Fruit fly (Drosophila melanogaster) whole organism, prepupa: ENCODE measurements around the gene Gk2.

Experiments used
- Blimp-1 ChIP-seq: fragments of 200-800 bp; sonication (Bioruptor generic); optimal IDR thresholded peaks from 3 replicates; lab custom pipeline; 2017; ENCODE audit warnings: missing biosample characterization, missing genetic modification characterization, mild to moderate bottlenecking, moderate library complexity, missing genetic modification reagents
- CG10631 ChIP-seq: fragments of 200-800 bp; sonication (Bioruptor generic); optimal IDR thresholded peaks from 2 replicates; lab custom pipeline; 2016; ENCODE audit warnings: missing biosample characterization, missing genetic modification characterization
- CG11294 ChIP-seq: fragments of 200-800 bp; sonication (Bioruptor generic); IDR thresholded peaks from 2 replicates; pipeline ENCODE4 v1.3.6; 2022; ENCODE audit warnings: missing biosample characterization, missing genetic modification characterization
- CG11902 ChIP-seq: fragments of 200-800 bp; sonication (Bioruptor generic); optimal IDR thresholded peaks from 3 replicates; lab custom pipeline; 2016; ENCODE audit warnings: missing biosample characterization, missing genetic modification characterization
- CG15336 ChIP-seq: fragments of 200-800 bp; sonication (Bioruptor generic); IDR thresholded peaks from 2 replicates; pipeline ENCODE4 v1.3.6; 2022; ENCODE audit warnings: missing biosample characterization, missing genetic modification characterization
- CG31627 ChIP-seq: fragments of 200-800 bp; sonication (Bioruptor generic); optimal IDR thresholded peaks from 3 replicates; lab custom pipeline; 2016; ENCODE audit warnings: missing biosample characterization, missing genetic modification characterization
- CG34406 ChIP-seq: fragments of 200-800 bp; sonication (Bioruptor generic); optimal IDR thresholded peaks from 3 replicates; lab custom pipeline; 2016; ENCODE audit warnings: missing biosample characterization, missing genetic modification characterization
- CG3919 ChIP-seq: fragments of 200-800 bp; sonication (Bioruptor generic); optimal IDR thresholded peaks from 3 replicates; lab custom pipeline; 2016; ENCODE audit warnings: missing biosample characterization, missing genetic modification characterization
- CG4318 ChIP-seq: fragments of 200-800 bp; sonication (Bioruptor generic); optimal IDR thresholded peaks from 3 replicates; lab custom pipeline; 2017; ENCODE audit warnings: missing biosample characterization, mild to moderate bottlenecking, missing genetic modification characterization
- CG6163 ChIP-seq: fragments of 200-800 bp; sonication (Bioruptor generic); IDR thresholded peaks from 3 replicates; pipeline ENCODE4 v1.3.6; 2022; ENCODE audit warnings: missing biosample characterization, missing genetic modification characterization
- CG6276 ChIP-seq: fragments of 200-800 bp; sonication (Bioruptor generic); optimal IDR thresholded peaks from 2 replicates; lab custom pipeline; 2017; ENCODE audit warnings: missing biosample characterization, mild to moderate bottlenecking, missing genetic modification characterization
- CG6792 ChIP-seq: fragments of 200-800 bp; sonication (Bioruptor generic); optimal IDR thresholded peaks from 3 replicates; lab custom pipeline; 2016; ENCODE audit warnings: missing biosample characterization, missing genetic modification characterization
- CG6808 ChIP-seq: fragments of 200-800 bp; sonication (Bioruptor generic); optimal IDR thresholded peaks from 3 replicates; lab custom pipeline; 2017; ENCODE audit warnings: missing biosample characterization, missing genetic modification characterization, mild to moderate bottlenecking, moderate library complexity, missing genetic modification reagents
- CG6854 ChIP-seq: fragments of 200-800 bp; sonication (Bioruptor generic); optimal IDR thresholded peaks from 2 replicates; lab custom pipeline; 2017; ENCODE audit warnings: missing biosample characterization, mild to moderate bottlenecking, missing genetic modification characterization
- CG8119 ChIP-seq: fragments of 200-800 bp; sonication (Bioruptor generic); IDR thresholded peaks from 3 replicates; pipeline ENCODE4 v1.3.6; 2022; ENCODE audit warnings: missing biosample characterization, missing genetic modification characterization
- Eip78C ChIP-seq: fragments of 200-800 bp; sonication (Bioruptor generic); peaks from one replicate; lab custom pipeline; 2016; ENCODE audit warnings: missing biosample characterization, missing genetic modification characterization
- Eip93F ChIP-seq: fragments of 200-800 bp; sonication (Bioruptor generic); optimal IDR thresholded peaks from 2 replicates; lab custom pipeline; 2016; ENCODE audit warnings: missing biosample characterization, mild to moderate bottlenecking, missing genetic modification characterization
- Ets21C ChIP-seq: fragments of 200-800 bp; sonication (Bioruptor generic); optimal IDR thresholded peaks from 3 replicates; lab custom pipeline; 2016; ENCODE audit warnings: missing biosample characterization, missing genetic modification characterization
- Ets96B ChIP-seq: fragments of 200-800 bp; optimal IDR thresholded peaks from 2 replicates; lab custom pipeline; 2019; ENCODE audit warnings: missing biosample characterization, mild to moderate bottlenecking, missing genetic modification characterization, moderate library complexity
- Gug ChIP-seq: fragments of 200-800 bp; sonication (Bioruptor generic); IDR thresholded peaks from 2 replicates; pipeline ENCODE4 v1.3.6; 2022; ENCODE audit warnings: missing biosample characterization, missing genetic modification characterization
- Hr38 ChIP-seq: sonication (Bioruptor generic); optimal IDR thresholded peaks from 2 replicates; lab custom pipeline; 2016; ENCODE audit warnings: missing biosample characterization, missing genetic modification characterization
- Hr4 ChIP-seq: fragments of 200-800 bp; sonication (Bioruptor generic); optimal IDR thresholded peaks from 3 replicates; lab custom pipeline; 2016; ENCODE audit warnings: missing biosample characterization, missing genetic modification characterization
- OdsH ChIP-seq: fragments of 200-800 bp; sonication (Bioruptor generic); optimal IDR thresholded peaks from 3 replicates; lab custom pipeline; 2016; ENCODE audit warnings: missing biosample characterization, missing genetic modification characterization
- Smox ChIP-seq: fragments of 200-800 bp; sonication (Bioruptor generic); optimal IDR thresholded peaks from 3 replicates; lab custom pipeline; 2016; ENCODE audit warnings: missing biosample characterization, missing genetic modification characterization
- Sox14 ChIP-seq: fragments of 200-800 bp; sonication (Bioruptor generic); optimal IDR thresholded peaks from 3 replicates; lab custom pipeline; 2016; ENCODE audit warnings: missing biosample characterization, missing genetic modification characterization
- Sox15 ChIP-seq: fragments of 200-800 bp; sonication (Bioruptor generic); optimal IDR thresholded peaks from 3 replicates; lab custom pipeline; 2016; ENCODE audit warnings: missing biosample characterization, missing genetic modification characterization
- acj6 ChIP-seq: fragments of 200-800 bp; sonication (Bioruptor generic); optimal IDR thresholded peaks from 3 replicates; lab custom pipeline; 2016; ENCODE audit warnings: missing biosample characterization, missing genetic modification characterization
- dac ChIP-seq: fragments of 200-800 bp; sonication (Bioruptor generic); optimal IDR thresholded peaks from 2 replicates; lab custom pipeline; 2017; ENCODE audit warnings: missing biosample characterization, mild to moderate bottlenecking, missing genetic modification characterization
- dsx ChIP-seq: fragments of 200-800 bp; optimal IDR thresholded peaks from 3 replicates; lab custom pipeline; 2019; ENCODE audit warnings: missing biosample characterization, mild to moderate bottlenecking, missing genetic modification characterization, moderate library complexity; ENCODE audit not compliant: poor library complexity, severe bottlenecking
- eg ChIP-seq: fragments of 200-800 bp; sonication (Bioruptor generic); IDR thresholded peaks from 3 replicates; pipeline ENCODE4 v1.3.6; 2022; ENCODE audit warnings: missing biosample characterization, missing genetic modification characterization
- fkh ChIP-seq: fragments of 200-800 bp; sonication (Bioruptor generic); optimal IDR thresholded peaks from 3 replicates; lab custom pipeline; 2017; ENCODE audit warnings: missing biosample characterization, mild to moderate bottlenecking, missing genetic modification characterization, moderate library complexity
- lz ChIP-seq: fragments of 200-800 bp; sonication (Bioruptor generic); optimal IDR thresholded peaks from 3 replicates; lab custom pipeline; 2016; ENCODE audit warnings: missing biosample characterization, missing genetic modification characterization
- ss ChIP-seq, 2 experiments: fragments of 200-800 bp; sonication (Bioruptor generic); optimal IDR thresholded peaks; 2 replicates in 1 of 2; 3 replicates in 1 of 2; lab custom pipeline; 2017 to 2018; ENCODE audit warnings: mild to moderate bottlenecking in 2 of 2, missing biosample characterization in 2 of 2, missing genetic modification characterization in 2 of 2, moderate library complexity in 1 of 2
- svp ChIP-seq: fragments of 200-800 bp; sonication (Bioruptor generic); peaks from one replicate; lab custom pipeline; 2016; ENCODE audit warnings: missing biosample characterization, missing genetic modification characterization
- topi ChIP-seq: fragments of 200-800 bp; sonication (Bioruptor generic); optimal IDR thresholded peaks from 3 replicates; lab custom pipeline; 2016; ENCODE audit warnings: missing biosample characterization, missing genetic modification characterization
- vri ChIP-seq: fragments of 200-800 bp; sonication (Bioruptor generic); optimal IDR thresholded peaks from 3 replicates; lab custom pipeline; 2016; ENCODE audit warnings: missing biosample characterization, mild to moderate bottlenecking, missing genetic modification characterization

The Gk2 gene

dm6 chr3L:1774713-1775648 is 36.8 kb downstream of the Gk2 start, which contains the start of the genes CG13933 and PolD2 (continued):
- TF ChIP-seq CG11902 (GFP tag; lab: Kevin White, UChicago) (peak; percentile 79), Blimp-1 (GFP tag; lab: Kevin White, UChicago) (peak; percentile 67), CG6808 (no peak), Gug (GFP tag; lab: Robert Waterston, UW) (peak; percentile 84), CG6854 (no peak), Hr38 (GFP tag; lab: Kevin White, UChicago) (peak; percentile 34), dac (no peak), eg (GFP tag; lab: Robert Waterston, UW) (peak; percentile 98), Smox (GFP tag; lab: Kevin White, UChicago) (peak; percentile 91), Hr4 (peak; percentile 96), Eip93F (GFP tag; lab: Kevin White, UChicago) (peak; percentile 46), CG3919 (GFP tag; lab: Kevin White, UChicago) (no peak), OdsH (GFP tag; lab: Kevin White, UChicago) (peak; percentile 99), CG11294 (GFP tag; lab: Robert Waterston, UW) (peak; percentile 78), fkh (GFP tag; lab: Kevin White, UChicago) (no peak), CG31627 (peak; percentile 93), Sox14 (GFP tag; lab: Kevin White, UChicago) (peak; percentile 94), lz (GFP tag; lab: Kevin White, UChicago) (peak; percentile 91), CG6792 (GFP tag; lab: Kevin White, UChicago) (peak; percentile 93), CG34406 (GFP tag; lab: Kevin White, UChicago) (peak; percentile 99), topi (GFP tag; lab: Kevin White, UChicago) (peak; percentile 90), CG6276 (no peak), acj6 (GFP tag; lab: Kevin White, UChicago) (peak; percentile 99), Sox15 (peak; percentile 93)

dm6 chr3L:1777249-1777648 is 39.0 kb downstream of the Gk2 start, which contains the start of the genes CG2021 and mRpL46:
Gene CG2021 (minus strand): TSS chr3L:1777411.
Gene mRpL46 (plus strand): TSS chr3L:1777439.
- TF ChIP-seq CG6854 = no peak
- no peak for TF ChIP-seq Ets96B
- TF ChIP-seq CG31627 = no peak

- TF ChIP-seq Blimp-1 (GFP tag; lab: Kevin White, UChicago) = no peak
- peak; percentile 43 for TF ChIP-seq vri (GFP tag; lab: Kevin White, UChicago)
Observed at dm6 chr3L:1784092-1784491, 45.9 kb downstream of the Gk2 start.

dm6 chr3L:1789339-1789738 is 51.1 kb downstream of the Gk2 start:
- no peak for TF ChIP-seq CG34406 (GFP tag; lab: Kevin White, UChicago)
- peak; percentile 49 for TF ChIP-seq vri (GFP tag; lab: Kevin White, UChicago)

dm6 chr3L:1794164-1794942 is 56.1 kb downstream of the Gk2 start:
- TF ChIP-seq eg (GFP tag; lab: Robert Waterston, UW) = 0 out of 3 replicates have a peak, but pooled peaks have one; percentile 23
- peak; percentile 15 for TF ChIP-seq CG6854
- peak; percentile 56 for TF ChIP-seq CG6163 (GFP tag; lab: Robert Waterston, UW)
- peak; percentile 19; the same call in 1 of the 2 replicates for TF ChIP-seq CG15336 (GFP tag; lab: Robert Waterston, UW)
- TF ChIP-seq svp = peak; percentile 85
- TF ChIP-seq Sox14 (GFP tag; lab: Kevin White, UChicago) = no peak
- TF ChIP-seq Gug (GFP tag; lab: Robert Waterston, UW) = no peak
- no peak for TF ChIP-seq Sox15
- no peak for TF ChIP-seq CG4318
- no peak for TF ChIP-seq Ets21C (GFP tag; lab: Kevin White, UChicago)
- peak; percentile 90 for TF ChIP-seq vri (GFP tag; lab: Kevin White, UChicago)
- peak; percentile 33; the same call in 2 of the 3 replicates for TF ChIP-seq CG8119 (GFP tag; lab: Robert Waterston, UW)
- TF ChIP-seq Hr4 = no peak
- no peak for TF ChIP-seq dac
- no peak for TF ChIP-seq CG10631
- no peak for TF ChIP-seq Eip78C (GFP tag; lab: Kevin White, UChicago)
- peak in 1 of 2 experiments; percentile 2 for TF ChIP-seq ss (GFP tag; optimal IDR thresholded peaks at IDR 0.05; lab: Kevin White, UChicago)
- TF ChIP-seq dsx = peak; percentile 99
- peak; percentile 50 for TF ChIP-seq Blimp-1 (GFP tag; lab: Kevin White, UChicago)
- TF ChIP-seq fkh (GFP tag; lab: Kevin White, UChicago) = peak; percentile 63
